Fruit fly (Drosophila melanogaster): ENCODE measurements around the gene CG14383.

DNA sequence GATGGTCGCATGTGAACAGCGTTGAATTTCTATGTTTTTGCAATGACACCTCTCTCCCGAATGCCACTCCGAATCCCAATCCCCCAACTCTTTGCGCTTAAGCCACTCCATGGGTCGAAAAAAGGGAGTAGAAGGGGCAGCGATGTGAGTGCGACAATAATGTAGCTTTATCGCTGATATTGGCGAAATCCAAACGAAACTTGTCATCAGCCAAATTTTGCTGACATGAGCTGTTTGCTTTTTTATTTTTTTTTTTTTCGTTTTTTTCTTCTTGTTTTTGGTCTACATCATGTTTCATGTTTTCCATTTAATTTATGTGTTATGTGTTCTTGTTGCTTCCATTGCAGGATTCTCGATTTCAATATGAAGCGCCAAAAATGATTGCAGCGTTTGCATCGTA is 30.7 kb upstream of the CG14383 start:
- TF ChIP-seq psq (optimal IDR thresholded peaks at IDR 0.05) = no peak
- no peak for TF ChIP-seq ttk (optimal IDR thresholded peaks at IDR 0.05)
- TF ChIP-seq h (optimal IDR thresholded peaks at IDR 0.05) = no peak
- no peak for TF ChIP-seq insv (optimal IDR thresholded peaks at IDR 0.05)
- no peak for TF ChIP-seq Sin3A (optimal IDR thresholded peaks at IDR 0.05)

All from Kc167 (cell line).